Fruit fly (Drosophila melanogaster): ENCODE measurements around the gene CG18304.
A peak's percentile ranks its signal among the peaks of the same experiment; 100 is the strongest.

CG18304 gene

dm6 chr2L:6964632-6965031 is 22.0 kb upstream of the CG18304 start:
- no peak for TF ChIP-seq pzg (GFP tag; optimal IDR thresholded peaks at IDR 0.05)
- TF ChIP-seq tgo (GFP tag; IDR thresholded peaks at IDR 0.05): no peak
- no peak for TF ChIP-seq trem (tag; optimal IDR thresholded peaks at IDR 0.05)
- TF ChIP-seq Camta (GFP tag; optimal IDR thresholded peaks at IDR 0.05): no peak
- no peak for TF ChIP-seq sob (GFP tag; IDR thresholded peaks at IDR 0.05)
- TF ChIP-seq vvl (GFP tag; IDR thresholded peaks at IDR 0.05): no peak
- no peak for TF ChIP-seq br (optimal IDR thresholded peaks at IDR 0.05)
- TF ChIP-seq ac (GFP tag; optimal IDR thresholded peaks at IDR 0.05): no peak
- TF ChIP-seq CG8765 (GFP tag; IDR thresholded peaks at IDR 0.05): no peak
- TF ChIP-seq crol (GFP tag; IDR thresholded peaks at IDR 0.05): no peak
- no peak for TF ChIP-seq CG11093 (GFP tag; IDR thresholded peaks at IDR 0.05)
- no peak for TF ChIP-seq CG11723 (GFP tag; optimal IDR thresholded peaks at IDR 0.05)
- no peak for TF ChIP-seq rib (GFP tag; IDR thresholded peaks at IDR 0.05)
- no peak for TF ChIP-seq gem (tag; optimal IDR thresholded peaks at IDR 0.05)
- no peak for TF ChIP-seq Hmx (GFP tag; optimal IDR thresholded peaks at IDR 0.05)
- no peak for TF ChIP-seq CG14667 (GFP tag; IDR thresholded peaks at IDR 0.05)
- TF ChIP-seq sens (GFP tag): peak; percentile 1
- no peak for TF ChIP-seq slp2 (GFP tag; optimal IDR thresholded peaks at IDR 0.05)
- TF ChIP-seq Sry-β (GFP tag; optimal IDR thresholded peaks at IDR 0.05): no peak
- TF ChIP-seq CG7372 (GFP tag; IDR thresholded peaks at IDR 0.05): no peak
- no peak for TF ChIP-seq fd96Cb (tag; optimal IDR thresholded peaks at IDR 0.05)
- no peak for TF ChIP-seq sr (GFP tag; IDR thresholded peaks at IDR 0.05)
- TF ChIP-seq sim (GFP tag; IDR thresholded peaks at IDR 0.05): no peak
- TF ChIP-seq CG2889 (GFP tag; IDR thresholded peaks at IDR 0.05): no peak
- TF ChIP-seq hkb (optimal IDR thresholded peaks at IDR 0.05): no peak
- TF ChIP-seq hkb (GFP tag; IDR thresholded peaks at IDR 0.05): no peak
- TF ChIP-seq CG9437 (GFP tag; optimal IDR thresholded peaks at IDR 0.05): no peak
- no peak for TF ChIP-seq disco-r (GFP tag; optimal IDR thresholded peaks at IDR 0.05)
- TF ChIP-seq slbo (GFP tag; IDR thresholded peaks at IDR 0.05): no peak
- TF ChIP-seq Sry-δ (GFP tag; optimal IDR thresholded peaks at IDR 0.05): no peak
- no peak for TF ChIP-seq ftz-f1 (GFP tag; optimal IDR thresholded peaks at IDR 0.05)
- no peak for TF ChIP-seq ems (GFP tag; optimal IDR thresholded peaks at IDR 0.05)
- no peak for TF ChIP-seq Ssrp (tag; optimal IDR thresholded peaks at IDR 0.05)
- TF ChIP-seq NK7.1 (GFP tag; optimal IDR thresholded peaks at IDR 0.05): no peak
- no peak for TF ChIP-seq Doc2 (GFP tag; IDR thresholded peaks at IDR 0.05)
- TF ChIP-seq Eip74EF (GFP tag; optimal IDR thresholded peaks at IDR 0.05): no peak
- peak; percentile 28 for TF ChIP-seq MESR4 (GFP tag; optimal IDR thresholded peaks at IDR 0.05)
- no peak for TF ChIP-seq en (GFP tag; optimal IDR thresholded peaks at IDR 0.05)
- no peak for TF ChIP-seq Antp (GFP tag; optimal IDR thresholded peaks at IDR 0.05)
- TF ChIP-seq Doc3 (GFP tag; IDR thresholded peaks at IDR 0.05; ENCODE audit: partially characterized antibody): 0 out of 3 replicates have a peak, but pooled peaks have one; percentile 10
- TF ChIP-seq NFAT (GFP tag; IDR thresholded peaks at IDR 0.05): no peak
- no peak for TF ChIP-seq chinmo (GFP tag; IDR thresholded peaks at IDR 0.05; ENCODE audit: partially characterized antibody)
- TF ChIP-seq chm (GFP tag; IDR thresholded peaks at IDR 0.05): no peak
- peak; percentile 18; the same call in 1 of the 2 replicates for TF ChIP-seq nerfin-2 (GFP tag; IDR thresholded peaks at IDR 0.05; ENCODE audit: partially characterized antibody)
- no peak for TF ChIP-seq mirr (GFP tag; optimal IDR thresholded peaks at IDR 0.05)
- TF ChIP-seq vnd (GFP tag; IDR thresholded peaks at IDR 0.05; ENCODE audit: partially characterized antibody): no peak
- TF ChIP-seq lab (GFP tag; optimal IDR thresholded peaks at IDR 0.05): no peak
- TF ChIP-seq Ets65A (GFP tag): peak; percentile 82
- no peak for TF ChIP-seq E2f1 (GFP tag; IDR thresholded peaks at IDR 0.05)
- TF ChIP-seq Nf-YA (GFP tag; IDR thresholded peaks at IDR 0.05): no peak
- TF ChIP-seq oc (tag; optimal IDR thresholded peaks at IDR 0.05): no peak
- peak; percentile 39 for TF ChIP-seq Med (GFP tag)
- TF ChIP-seq CG1233 (GFP tag; optimal IDR thresholded peaks at IDR 0.05): no peak
- no peak for TF ChIP-seq Ada2b (GFP tag; IDR thresholded peaks at IDR 0.05)
